Worm (Caenorhabditis elegans) whole organism, late embryonic: Measurements from ENCODE around the gene R07A4.4.

Experiments used
- F13H6.1 ChIP-seq: sonication (generic microtip); optimal IDR thresholded peaks from 2 replicates; lab custom pipeline; 2016; ENCODE audit warnings: missing genetic modification characterization, missing compliant biosample characterization
- ama-1 ChIP-seq: fragments of 150-350 bp; optimal IDR thresholded peaks from 2 replicates; lab custom pipeline; 2014
- nhr-11 ChIP-seq: fragments of 150-350 bp; optimal IDR thresholded peaks from 2 replicates; lab custom pipeline; 2014; ENCODE audit warnings: missing biosample characterization, missing genetic modification characterization
- odd-2 ChIP-seq: sonication (generic microtip); optimal IDR thresholded peaks from 2 replicates; lab custom pipeline; 2017; ENCODE audit warnings: antibody characterized with exemption, mild to moderate bottlenecking, missing genetic modification characterization, missing compliant biosample characterization

ce11 chrX:10721954-10722353, 35.6 kb downstream of the R07A4.4 start, which contains the start of gene mbr-1:
- TF ChIP-seq ama-1 (lab: Kevin White, UChicago) (no peak), odd-2 (tag; lab: Kevin White, UChicago) (no peak), nhr-11 (tag; lab: Kevin White, UChicago) (no peak), F13H6.1 (no peak)
